Worm (Caenorhabditis elegans) whole organism, L3 larva: ENCODE results near the gene git-1.

Experiments
- ama-1 ChIP-seq: fragments of 150-350 bp; optimal IDR thresholded peaks from 2 replicates; lab custom pipeline; 2018
- mdl-1 ChIP-seq: fragments of 150-350 bp; optimal IDR thresholded peaks from 2 replicates; lab custom pipeline; 2014; ENCODE audit warnings: missing biosample characterization, missing genetic modification characterization
- nhr-23 ChIP-seq: fragments of 150-350 bp; optimal IDR thresholded peaks from 2 replicates; lab custom pipeline; 2014; ENCODE audit warnings: missing biosample characterization, missing genetic modification reagents, missing genetic modification characterization
- nhr-237 ChIP-seq: fragments of 150-350 bp; optimal IDR thresholded peaks from 2 replicates; lab custom pipeline; 2014; ENCODE audit warnings: missing biosample characterization, missing genetic modification characterization
- nhr-25 ChIP-seq: sonication (generic microtip); optimal IDR thresholded peaks from 2 replicates; lab custom pipeline; 2017; ENCODE audit warnings: missing biosample characterization, missing genetic modification characterization
- pha-4 ChIP-seq: fragments of 150-350 bp; optimal IDR thresholded peaks from 2 replicates; lab custom pipeline; 2014; ENCODE audit warnings: missing biosample characterization, missing genetic modification reagents, missing genetic modification characterization
- unc-39 ChIP-seq: sonication (generic microtip); optimal IDR thresholded peaks from 4 replicates; lab custom pipeline; 2017; ENCODE audit warnings: missing biosample characterization, missing genetic modification characterization
- ztf-11 ChIP-seq: fragments of 150-350 bp; optimal IDR thresholded peaks from 2 replicates; lab custom pipeline; 2014; ENCODE audit warnings: missing biosample characterization, missing genetic modification characterization

DNA sequence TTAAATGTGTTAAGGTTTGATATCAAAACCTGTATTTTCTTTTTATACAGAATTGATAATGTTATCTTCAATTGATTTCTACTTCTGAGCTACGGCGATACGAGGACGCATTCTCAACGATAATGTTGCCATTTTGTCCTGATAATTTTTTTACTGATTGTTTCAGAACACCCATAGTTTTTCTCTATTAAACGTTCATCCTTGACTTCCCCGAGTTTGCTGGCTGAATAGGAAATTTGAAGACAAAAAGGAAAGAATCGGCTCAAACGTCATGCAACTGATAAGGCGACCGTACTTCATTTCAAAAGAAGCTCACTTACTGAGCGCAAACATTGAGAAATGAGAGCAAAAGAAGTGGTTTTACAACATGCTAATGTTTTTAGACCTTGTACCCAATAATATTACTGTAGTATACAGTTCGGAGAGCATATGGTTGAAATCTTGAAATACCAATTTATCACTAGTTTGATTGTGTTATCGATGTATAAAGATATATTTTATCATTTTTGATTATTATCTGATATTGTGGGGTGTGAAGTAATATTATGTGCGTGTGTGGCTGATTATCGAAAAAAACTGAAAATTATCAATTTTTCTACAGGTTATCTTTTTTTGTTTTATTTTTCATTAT is 45.5 kb upstream of the git-1 start:
- TF ChIP-seq ztf-11 (tag; lab: Kevin White, UChicago), result no peak
- TF ChIP-seq mdl-1, result no peak
- TF ChIP-seq ama-1 (lab: Kevin White, UChicago), result no peak
- TF ChIP-seq nhr-25, result no peak
- no peak for TF ChIP-seq pha-4
- no peak for TF ChIP-seq nhr-23 (tag; lab: Kevin White, UChicago)
- TF ChIP-seq unc-39 (tag; lab: Kevin White, UChicago), result no peak
- no peak for TF ChIP-seq nhr-237 (tag; lab: Kevin White, UChicago)
